Worm (Caenorhabditis elegans): ENCODE data around the gene C08D8.7.

DNA sequence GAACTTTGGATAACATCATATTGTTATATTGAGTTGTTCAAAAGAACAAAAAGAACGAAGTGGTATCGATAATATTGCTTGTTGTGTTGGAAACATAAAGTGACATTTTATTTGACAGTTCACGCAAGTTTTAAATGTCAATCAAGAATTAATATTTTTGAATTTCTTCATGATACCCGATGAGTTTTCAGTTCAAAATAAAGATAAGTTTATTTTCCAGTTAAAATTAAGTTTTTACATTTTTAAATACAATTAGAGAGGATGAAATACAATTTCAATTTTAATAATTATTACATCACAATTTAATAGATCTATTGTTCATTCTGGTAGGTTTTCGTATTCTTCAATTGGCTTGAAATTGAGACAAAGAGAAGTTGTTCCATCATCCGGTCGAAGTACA, 43.5 kb upstream of the C08D8.7 start, which contains the start of gene W02D7.4:
- TF ChIP-seq nhr-237 (tag; optimal IDR thresholded peaks at IDR 0.05) (no peak), cnd-1 (tag; optimal IDR thresholded peaks at IDR 0.05) (no peak)

Data from whole organism, mixed stage, embryonic.